Worm (Caenorhabditis elegans): ENCODE data around the gene dpy-2.

DNA sequence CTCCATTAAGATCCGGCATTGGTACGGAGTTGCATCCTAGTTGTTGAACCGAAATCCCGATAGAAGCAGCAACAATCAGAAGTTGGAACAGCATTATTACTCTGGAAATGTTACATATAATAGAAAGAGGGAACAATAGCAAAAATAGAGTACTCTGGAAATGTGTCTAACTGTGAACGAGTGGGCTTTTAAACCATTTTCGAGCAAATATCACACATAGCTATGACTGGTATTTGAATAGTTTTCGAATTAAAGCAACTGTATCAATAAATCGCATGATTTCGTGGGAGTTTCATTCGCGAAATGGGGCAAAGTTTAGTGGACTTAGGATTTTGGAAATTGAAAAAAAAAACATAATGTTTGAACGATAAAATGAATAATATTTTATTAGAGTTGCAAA, 35.3 kb downstream of the dpy-2 start, which contains the start of gene F41G3.10:
- no peak for TF ChIP-seq hlh-6 (tag; optimal IDR thresholded peaks at IDR 0.05)
- TF ChIP-seq eyg-1 (tag; optimal IDR thresholded peaks at IDR 0.05) = no peak
- no peak for TF ChIP-seq ceh-18 (tag; optimal IDR thresholded peaks at IDR 0.05)
- TF ChIP-seq pqm-1 (tag; optimal IDR thresholded peaks at IDR 0.05) = no peak
- TF ChIP-seq ceh-31 (tag; optimal IDR thresholded peaks at IDR 0.05) = no peak
- TF ChIP-seq pha-4 (tag; optimal IDR thresholded peaks at IDR 0.05) = no peak
- no peak for TF ChIP-seq gmeb-2 (tag; optimal IDR thresholded peaks at IDR 0.05)
- no peak for TF ChIP-seq nhr-232 (tag; optimal IDR thresholded peaks at IDR 0.05)
- TF ChIP-seq ama-1 (optimal IDR thresholded peaks at IDR 0.05) = no peak
- TF ChIP-seq nfya-1 (tag; optimal IDR thresholded peaks at IDR 0.05) = no peak
- no peak for TF ChIP-seq ahr-1 (tag; optimal IDR thresholded peaks at IDR 0.05)
- no peak for TF ChIP-seq hlh-13 (GFP tag; optimal IDR thresholded peaks at IDR 0.05)
